Worm (Caenorhabditis elegans) whole organism, L4 larva: ENCODE data around the gene W03H9.2.

Experiments used
- ceh-28 ChIP-seq: fragments of 150-350 bp; optimal IDR thresholded peaks from 2 replicates; lab custom pipeline; 2014; ENCODE audit warnings: missing biosample characterization, missing genetic modification reagents, missing genetic modification characterization
- lin-39 ChIP-seq: fragments of 150-350 bp; optimal IDR thresholded peaks from 2 replicates; lab custom pipeline; 2014; ENCODE audit warnings: missing biosample characterization, missing genetic modification reagents, missing genetic modification characterization

DNA sequence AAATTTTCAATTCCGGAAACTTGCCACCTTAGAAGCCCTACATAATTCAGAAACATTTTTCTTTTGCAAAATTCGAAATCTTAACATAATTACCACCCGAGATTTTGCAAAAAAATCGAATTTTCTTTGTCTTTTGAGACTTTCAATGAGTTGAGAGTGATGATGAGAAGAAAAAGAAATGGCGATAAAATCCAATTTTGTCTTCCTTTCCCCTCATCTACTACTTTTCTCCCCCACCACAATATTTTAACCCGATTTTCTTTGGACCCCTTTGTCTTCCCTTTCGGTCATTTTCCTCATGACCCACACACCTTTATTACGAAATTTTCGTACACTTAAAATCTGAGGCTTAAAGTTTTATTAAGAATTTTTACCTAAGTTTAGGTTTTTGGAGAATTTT lies 45.3 kb downstream of the W03H9.2 start:
- TF ChIP-seq ceh-28 (tag; lab: Kevin White, UChicago), result no peak
- TF ChIP-seq lin-39 (tag; lab: Kevin White, UChicago), result no peak
